Fruit fly (Drosophila melanogaster) whole organism, embryonic: ENCODE data around the gene T48.

Experiments
- Adf1 ChIP-seq: fragments of 200-800 bp; sonication (Bioruptor generic); IDR thresholded peaks from 2 replicates; pipeline ENCODE4 v1.3.6; 2022; ENCODE audit warnings: missing biosample characterization, missing genetic modification characterization
- CG10366 ChIP-seq: fragments of 200-800 bp; sonication (Bioruptor generic); IDR thresholded peaks from 2 replicates; pipeline ENCODE4 v1.3.6; 2022; ENCODE audit warnings: missing biosample characterization, missing genetic modification characterization
- CG11247 ChIP-seq: fragments of 200-800 bp; sonication (Bioruptor generic); IDR thresholded peaks from 2 replicates; pipeline ENCODE4 v1.3.6; 2022; ENCODE audit warnings: missing biosample characterization, missing genetic modification characterization
- CG12391 ChIP-seq: fragments of 200-800 bp; sonication (Bioruptor generic); optimal IDR thresholded peaks from 3 replicates; lab custom pipeline; 2018; ENCODE audit warnings: missing biosample characterization, mild to moderate bottlenecking, missing genetic modification characterization, moderate library complexity
- CG1603 ChIP-seq: fragments of 200-800 bp; sonication (Bioruptor generic); optimal IDR thresholded peaks from 2 replicates; lab custom pipeline; 2019; ENCODE audit warnings: missing biosample characterization, mild to moderate bottlenecking, missing genetic modification characterization, moderate library complexity
- CG16779 ChIP-seq: fragments of 200-800 bp; sonication (Bioruptor generic); IDR thresholded peaks from 2 replicates; pipeline ENCODE4 v1.3.6; 2022; ENCODE audit warnings: missing biosample characterization, missing genetic modification characterization
- CG17361 ChIP-seq: fragments of 200-800 bp; sonication (Bioruptor generic); IDR thresholded peaks from 3 replicates; pipeline ENCODE4 v1.3.6; 2022; ENCODE audit warnings: missing biosample characterization, missing genetic modification characterization
- CG30403 ChIP-seq: fragments of 200-800 bp; sonication (Bioruptor generic); optimal IDR thresholded peaks from 3 replicates; lab custom pipeline; 2016; ENCODE audit warnings: missing biosample characterization, missing genetic modification characterization
- CG31365 ChIP-seq: fragments of 200-800 bp; sonication (Bioruptor generic); optimal IDR thresholded peaks from 2 replicates; lab custom pipeline; 2018; ENCODE audit warnings: missing biosample characterization, mild to moderate bottlenecking, missing genetic modification characterization
- CG32767 ChIP-seq: fragments of 200-800 bp; sonication (Bioruptor generic); IDR thresholded peaks from 2 replicates; pipeline ENCODE4 v1.3.6; 2022; ENCODE audit warnings: missing biosample characterization, missing genetic modification characterization
- CG3281 ChIP-seq: fragments of 200-800 bp; sonication (Bioruptor generic); optimal IDR thresholded peaks from 3 replicates; lab custom pipeline; 2017; ENCODE audit warnings: missing biosample characterization, mild to moderate bottlenecking, missing genetic modification characterization
- CG34422 ChIP-seq: fragments of 200-800 bp; sonication (Bioruptor generic); IDR thresholded peaks from 3 replicates; pipeline ENCODE4 v1.3.6; 2022; ENCODE audit warnings: missing biosample characterization, missing genetic modification characterization
- CG3838 ChIP-seq: fragments of 200-800 bp; sonication (Bioruptor generic); optimal IDR thresholded peaks from 3 replicates; lab custom pipeline; 2016; ENCODE audit warnings: missing biosample characterization, missing genetic modification characterization
- CG4360 ChIP-seq: fragments of 200-800 bp; sonication (Bioruptor generic); IDR thresholded peaks from 2 replicates; pipeline ENCODE4 v1.3.6; 2022; ENCODE audit warnings: missing biosample characterization, missing genetic modification characterization
- CG4854 ChIP-seq: fragments of 200-800 bp; sonication (Bioruptor generic); optimal IDR thresholded peaks from 2 replicates; lab custom pipeline; 2016; ENCODE audit warnings: missing biosample characterization, missing genetic modification characterization, inconsistent platforms
- CG5245 ChIP-seq: fragments of 200-800 bp; sonication (Bioruptor generic); optimal IDR thresholded peaks from 3 replicates; lab custom pipeline; 2016; ENCODE audit warnings: missing biosample characterization, missing genetic modification characterization
- CG7271 ChIP-seq: fragments of 200-800 bp; sonication (Bioruptor generic); optimal IDR thresholded peaks from 2 replicates; lab custom pipeline; 2018; ENCODE audit warnings: missing biosample characterization, mild to moderate bottlenecking, missing genetic modification characterization, moderate library complexity
- CG7357 ChIP-seq: fragments of 200-800 bp; sonication (Bioruptor generic); IDR thresholded peaks from 3 replicates; pipeline ENCODE4 v1.3.6; 2022; ENCODE audit warnings: missing biosample characterization, missing genetic modification characterization
- CG7745 ChIP-seq: fragments of 200-800 bp; sonication (Bioruptor generic); optimal IDR thresholded peaks from 2 replicates; lab custom pipeline; 2018; ENCODE audit warnings: missing biosample characterization, mild to moderate bottlenecking, missing genetic modification characterization, moderate library complexity
- CG9797 ChIP-seq: fragments of 200-800 bp; sonication (Bioruptor generic); optimal IDR thresholded peaks from 3 replicates; lab custom pipeline; 2018; ENCODE audit warnings: missing biosample characterization, mild to moderate bottlenecking, missing genetic modification characterization
- Eip74EF ChIP-seq, 2 experiments: fragments of 200-800 bp in 1 of 2; fragments of >200 bp in 1 of 2; sonication (Bioruptor generic) in 1 of 2; optimal IDR thresholded peaks; 2 replicates each; lab custom pipeline; 2017 to 2019; ENCODE audit warnings: missing biosample characterization in 2 of 2, missing genetic modification characterization in 2 of 2, mild to moderate bottlenecking in 1 of 2, moderate library complexity in 1 of 2
- Kr ChIP-seq: fragments of 200-800 bp; sonication (Bioruptor generic); optimal IDR thresholded peaks from 2 replicates; lab custom pipeline; 2017; ENCODE audit warnings: missing biosample characterization, mild to moderate bottlenecking, missing genetic modification characterization
- Med ChIP-seq: fragments of 200-800 bp; sonication (Bioruptor generic); peaks from one replicate; lab custom pipeline; 2016; ENCODE audit warnings: missing biosample characterization, missing genetic modification characterization, mild to moderate bottlenecking, inconsistent platforms, moderate library complexity
- NC2β ChIP-seq: fragments of 200-800 bp; sonication (Bioruptor generic); optimal IDR thresholded peaks from 2 replicates; lab custom pipeline; 2016; ENCODE audit warnings: missing biosample characterization, missing genetic modification characterization
- Optix ChIP-seq: fragments of 200-800 bp; sonication (Bioruptor generic); IDR thresholded peaks from 3 replicates; pipeline ENCODE4 v1.3.6; 2022; ENCODE audit warnings: missing biosample characterization, missing genetic modification characterization
- Rx ChIP-seq: fragments of 200-800 bp; sonication (Bioruptor generic); IDR thresholded peaks from 2 replicates; pipeline ENCODE4 v1.3.6; 2022; ENCODE audit warnings: missing biosample characterization, missing genetic modification characterization
- Scr ChIP-seq: fragments of 200-800 bp; sonication (Bioruptor generic); IDR thresholded peaks from 2 replicates; pipeline ENCODE4 v1.3.6; 2022; ENCODE audit warnings: missing biosample characterization, missing genetic modification characterization; ENCODE audit not compliant: partially characterized antibody
- Six4 ChIP-seq: fragments of 200-800 bp; sonication (Bioruptor generic); optimal IDR thresholded peaks from 2 replicates; lab custom pipeline; 2016; ENCODE audit warnings: missing biosample characterization, missing genetic modification characterization
- Ssrp ChIP-seq: fragments of 200-800 bp; sonication (Bioruptor generic); optimal IDR thresholded peaks from 2 replicates; lab custom pipeline; 2018; ENCODE audit warnings: missing biosample characterization, mild to moderate bottlenecking, missing genetic modification characterization, moderate library complexity
- Trl ChIP-seq, 3 experiments: fragments of >200 bp in 2 of 3; fragments of 200-800 bp in 1 of 3; sonication (Bioruptor generic) in 1 of 3; optimal IDR thresholded peaks; 2 replicates in 1 of 3; 3 replicates in 2 of 3; lab custom pipeline; 2016 to 2017; ENCODE audit warnings: missing biosample characterization in 1 of 3, missing genetic modification characterization in 1 of 3
- YL-1 ChIP-seq: fragments of 200-800 bp; sonication (Bioruptor generic); optimal IDR thresholded peaks from 3 replicates; lab custom pipeline; 2017; ENCODE audit warnings: missing biosample characterization, mild to moderate bottlenecking, missing genetic modification characterization
- chif ChIP-seq, 2 experiments: fragments of 200-800 bp; sonication (Bioruptor generic); optimal IDR thresholded peaks; 3 replicates each; lab custom pipeline; 2016; ENCODE audit warnings: missing biosample characterization in 2 of 2, missing genetic modification characterization in 2 of 2
- dpn ChIP-seq, 2 experiments: fragments of 200-800 bp; sonication (Bioruptor generic); optimal IDR thresholded peaks; 3 replicates each; lab custom pipeline; 2016; ENCODE audit warnings: missing biosample characterization in 2 of 2, missing genetic modification characterization in 2 of 2
- dysf ChIP-seq: fragments of 200-800 bp; sonication (Bioruptor generic); IDR thresholded peaks from 3 replicates; pipeline ENCODE4 v1.3.6; 2022; ENCODE audit warnings: missing biosample characterization, missing genetic modification characterization
- fd3F ChIP-seq: fragments of 200-800 bp; sonication (Bioruptor generic); optimal IDR thresholded peaks from 2 replicates; lab custom pipeline; 2018; ENCODE audit warnings: missing biosample characterization, mild to moderate bottlenecking, missing genetic modification characterization, moderate library complexity
- gce ChIP-seq: fragments of 200-800 bp; sonication (Bioruptor generic); IDR thresholded peaks from 3 replicates; pipeline ENCODE4 v1.3.6; 2022; ENCODE audit warnings: missing biosample characterization, missing genetic modification characterization
- gcm ChIP-seq: fragments of 200-800 bp; sonication (Bioruptor generic); optimal IDR thresholded peaks from 2 replicates; lab custom pipeline; 2019; ENCODE audit warnings: missing biosample characterization, mild to moderate bottlenecking, missing genetic modification characterization, moderate library complexity
- hbn ChIP-seq: fragments of 200-800 bp; sonication (Bioruptor generic); IDR thresholded peaks from 2 replicates; pipeline ENCODE4 v1.3.6; 2022; ENCODE audit warnings: missing biosample characterization, missing genetic modification characterization; ENCODE audit not compliant: partially characterized antibody
- hth ChIP-seq: fragments of >200 bp; optimal IDR thresholded peaks from 2 replicates; lab custom pipeline; 2017; ENCODE audit warnings: inconsistent platforms
- prd ChIP-seq, 3 experiments: fragments of >200 bp in 2 of 3; fragments of 200-800 bp in 1 of 3; sonication (Bioruptor generic) in 1 of 3; optimal IDR thresholded peaks in 2 of 3; IDR thresholded peaks in 1 of 3; 2 replicates in 2 of 3; 3 replicates in 1 of 3; pipeline versions ENCODE4 v1.3.6 to Lab custom; 2017 to 2022; ENCODE audit warnings: missing biosample characterization in 1 of 3, missing genetic modification characterization in 1 of 3
- pros ChIP-seq: fragments of 200-800 bp; sonication (Bioruptor generic); optimal IDR thresholded peaks from 3 replicates; lab custom pipeline; 2019; ENCODE audit warnings: missing biosample characterization, mild to moderate bottlenecking, missing genetic modification characterization, moderate library complexity
- pum ChIP-seq: fragments of 200-800 bp; sonication (Bioruptor generic); optimal IDR thresholded peaks from 2 replicates; lab custom pipeline; 2016; ENCODE audit warnings: missing biosample characterization, missing genetic modification characterization
- ro ChIP-seq: fragments of 200-800 bp; sonication (Bioruptor generic); IDR thresholded peaks from 2 replicates; pipeline ENCODE4 v1.3.6; 2022; ENCODE audit warnings: missing biosample characterization, missing genetic modification characterization
- sens ChIP-seq: fragments of 200-800 bp; sonication (Bioruptor generic); peaks from one replicate; lab custom pipeline; 2016; ENCODE audit warnings: missing biosample characterization, missing genetic modification characterization
- slou ChIP-seq: fragments of 200-800 bp; sonication (Bioruptor generic); optimal IDR thresholded peaks from 3 replicates; lab custom pipeline; 2016; ENCODE audit warnings: missing biosample characterization, missing genetic modification characterization
- sqz ChIP-seq: fragments of 200-800 bp; sonication (Bioruptor generic); optimal IDR thresholded peaks from 3 replicates; lab custom pipeline; 2018; ENCODE audit warnings: missing biosample characterization, mild to moderate bottlenecking, missing genetic modification characterization
- toy ChIP-seq: fragments of 200-800 bp; sonication (Bioruptor generic); IDR thresholded peaks from 2 replicates; pipeline ENCODE4 v1.3.6; 2022; ENCODE audit warnings: missing biosample characterization, missing genetic modification characterization
- trem ChIP-seq: fragments of 200-800 bp; optimal IDR thresholded peaks from 3 replicates; lab custom pipeline; 2019; ENCODE audit warnings: missing biosample characterization, mild to moderate bottlenecking, missing genetic modification characterization, moderate library complexity
- usp ChIP-seq: fragments of >200 bp; optimal IDR thresholded peaks from 2 replicates; lab custom pipeline; 2017; ENCODE audit warnings: missing biosample characterization, missing genetic modification characterization
- wor ChIP-seq: fragments of 200-800 bp; sonication (Bioruptor generic); IDR thresholded peaks from 2 replicates; pipeline ENCODE4 v1.3.6; 2022; ENCODE audit warnings: missing biosample characterization, missing genetic modification characterization
- z ChIP-seq: fragments of 200-800 bp; sonication (Bioruptor generic); IDR thresholded peaks from 3 replicates; pipeline ENCODE4 v1.3.6; 2022; ENCODE audit warnings: missing biosample characterization, missing genetic modification characterization

T48 gene

DNA sequence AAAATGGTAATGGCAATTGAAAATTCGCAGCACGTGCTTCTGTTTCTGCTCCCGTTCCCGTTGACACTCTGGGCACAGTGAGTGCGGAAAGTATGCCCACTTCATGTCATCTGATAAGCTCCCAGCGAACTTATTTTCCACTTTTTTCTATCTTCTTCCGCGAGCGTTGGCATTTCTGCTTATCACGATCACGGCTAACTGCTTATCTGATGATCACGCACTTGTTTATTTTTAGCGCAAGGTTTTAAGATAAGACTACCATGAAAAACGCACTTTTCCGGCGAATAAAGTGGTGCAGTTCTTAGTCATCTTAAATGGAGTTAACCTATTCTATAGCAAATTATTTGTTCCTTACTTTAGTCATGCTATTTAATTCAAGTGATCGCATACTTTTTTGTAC is 55.9 kb downstream of the T48 start (continued):
- TF ChIP-seq Eip74EF (GFP tag; optimal IDR thresholded peaks at IDR 0.05; lab: Kevin White, UChicago) (peak in 1 of 2 experiments; percentile 47), CG7745 (tag; lab: Kevin White, UChicago) (no peak), CG31365 (tag; lab: Kevin White, UChicago) (no peak), CG3838 (GFP tag; lab: Kevin White, UChicago) (no peak), CG16779 (no peak), CG4360 (GFP tag; lab: Robert Waterston, UW) (no peak), ro (GFP tag; lab: Robert Waterston, UW) (no peak), Kr (GFP tag; lab: Kevin White, UChicago) (no peak), CG34422 (no peak), hbn (GFP tag; lab: Robert Waterston, UW) (no peak), CG7271 (no peak), dpn (GFP tag; optimal IDR thresholded peaks at IDR 0.05; lab: Kevin White, UChicago) (peak; percentile 19 to 44), pros (no peak), fd3F (GFP tag; lab: Kevin White, UChicago) (no peak), pum (GFP tag; lab: Kevin White, UChicago) (no peak), hth (lab: Kevin White, UChicago) (no peak), CG1603 (tag; lab: Kevin White, UChicago) (no peak), usp (GFP tag; lab: Kevin White, UChicago) (no peak), trem (no peak), prd (optimal IDR thresholded peaks at IDR 0.05; lab: Kevin White, UChicago) (no peak), prd (GFP tag; IDR thresholded peaks at IDR 0.05; lab: Robert Waterston, UW) (peak; percentile 46; the same call in 1 of the 3 replicates), CG11247 (GFP tag; lab: Robert Waterston, UW) (no peak), YL-1 (GFP tag; lab: Kevin White, UChicago) (no peak), CG7357 (no peak), gce (GFP tag; lab: Robert Waterston, UW) (no peak), CG17361 (GFP tag; lab: Robert Waterston, UW) (peak; percentile 75), slou (no peak), Adf1 (GFP tag; lab: Robert Waterston, UW) (no peak), gcm (GFP tag; lab: Kevin White, UChicago) (no peak), CG3281 (GFP tag; lab: Kevin White, UChicago) (peak; percentile 48), Trl (optimal IDR thresholded peaks at IDR 0.05; lab: Kevin White, UChicago) (no peak), Trl (GFP tag; optimal IDR thresholded peaks at IDR 0.05; lab: Kevin White, UChicago) (no peak), CG5245 (GFP tag; lab: Kevin White, UChicago) (no peak), sens (GFP tag; lab: Kevin White, UChicago) (peak; percentile 83), Six4 (GFP tag; lab: Kevin White, UChicago) (no peak), chif (GFP tag; optimal IDR thresholded peaks at IDR 0.05; lab: Kevin White, UChicago) (peak in 1 of 2 experiments; percentile 64), wor (0 out of 2 replicates have a peak, but pooled peaks have one; percentile 22), Ssrp (tag; lab: Kevin White, UChicago) (peak; percentile 53), z (GFP tag; lab: Robert Waterston, UW) (no peak), Optix (GFP tag; lab: Robert Waterston, UW) (no peak), CG30403 (GFP tag; lab: Kevin White, UChicago) (peak; percentile 31), CG10366 (GFP tag; lab: Robert Waterston, UW) (no peak), dysf (peak; percentile 59; the same call in 2 of the 3 replicates), Med (peak; percentile 84), NC2β (GFP tag; lab: Kevin White, UChicago) (peak; percentile 6), Scr (GFP tag; lab: Robert Waterston, UW) (no peak), CG32767 (no peak), CG9797 (GFP tag; lab: Kevin White, UChicago) (no peak), toy (no peak), CG12391 (tag; lab: Kevin White, UChicago) (peak; percentile 31), Rx (GFP tag; lab: Robert Waterston, UW) (no peak), sqz (GFP tag; lab: Kevin White, UChicago) (no peak), CG4854 (GFP tag; lab: Kevin White, UChicago) (peak; percentile 18)
